Worm (Caenorhabditis elegans): ENCODE measurements around the gene W05E10.2.
A peak's percentile ranks its signal among the peaks of the same experiment; 100 is the strongest.

The W05E10.2 gene

DNA sequence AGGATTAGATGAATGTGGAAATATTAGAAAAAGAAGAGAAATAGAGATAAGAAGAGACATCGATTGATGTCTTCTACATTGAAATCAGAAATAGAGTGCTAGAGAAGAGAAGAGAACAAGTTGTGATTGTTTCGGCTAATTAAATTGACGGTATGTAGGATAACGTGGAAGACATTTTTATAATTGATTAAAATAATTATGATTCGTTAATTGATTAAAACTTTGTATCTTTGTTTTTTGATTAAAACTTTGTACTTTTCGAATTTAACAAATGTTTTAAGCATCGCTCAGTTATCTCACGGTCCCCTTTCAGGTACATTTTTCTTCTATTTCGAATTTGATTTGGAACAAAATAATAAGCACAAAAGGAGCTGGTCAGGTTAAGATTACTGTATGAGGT is 14.5 kb upstream of the W05E10.2 start, which contains the start of gene lgc-44:
Gene lgc-44 (minus strand): TSS at position 101 of the 400 bp plus-strand sequence.
- TF ChIP-seq nhr-12 (tag; optimal IDR thresholded peaks at IDR 0.05) (no peak), drap-1 (GFP tag; optimal IDR thresholded peaks at IDR 0.05) (no peak), M03D4.4 (tag; optimal IDR thresholded peaks at IDR 0.05) (no peak), mls-2 (tag; optimal IDR thresholded peaks at IDR 0.05) (no peak), tbx-8 (GFP tag; optimal IDR thresholded peaks at IDR 0.05) (no peak), ztf-11 (tag; optimal IDR thresholded peaks at IDR 0.05) (no peak), mep-1 (tag; optimal IDR thresholded peaks at IDR 0.05) (no peak), ces-1 (GFP tag; optimal IDR thresholded peaks at IDR 0.05) (no peak), nhr-76 (tag; optimal IDR thresholded peaks at IDR 0.05) (no peak), bed-3 (GFP tag; optimal IDR thresholded peaks at IDR 0.05) (no peak), lsy-2 (tag; optimal IDR thresholded peaks at IDR 0.05) (no peak), ceh-83 (GFP tag; optimal IDR thresholded peaks at IDR 0.05) (no peak)

DNA sequence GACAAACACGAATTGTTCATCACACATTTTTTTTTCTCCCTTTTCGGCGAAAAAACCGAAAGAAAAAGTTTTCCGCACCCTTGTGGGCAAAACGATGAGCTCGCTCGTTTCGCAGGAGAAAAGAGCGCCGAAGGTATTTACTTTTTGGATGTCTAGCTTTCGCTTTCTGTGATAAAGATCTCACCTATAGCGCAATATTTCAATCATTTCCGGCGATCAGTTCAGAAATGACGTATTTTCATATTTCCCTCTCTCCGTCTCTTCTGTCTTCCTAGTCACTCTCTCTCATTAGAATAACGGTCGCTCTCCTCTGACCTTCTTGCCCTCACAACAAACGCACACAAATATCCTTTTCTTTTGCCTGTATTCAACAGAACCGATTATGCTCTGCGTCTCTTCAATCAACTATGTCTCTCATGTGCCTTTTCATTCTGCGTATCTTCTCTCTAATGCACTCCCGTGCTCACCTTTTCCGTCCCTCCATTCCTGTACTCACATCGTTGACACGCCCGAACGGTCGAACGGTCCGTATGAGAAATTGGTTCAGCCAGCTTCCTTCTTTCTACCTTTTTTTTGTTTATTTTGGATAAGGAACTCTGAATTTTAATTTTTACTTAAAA is 13.1 kb upstream of the W05E10.2 start:
- TF ChIP-seq blmp-1 (tag; optimal IDR thresholded peaks at IDR 0.05) (peak; percentile 88), lin-32 (GFP tag; optimal IDR thresholded peaks at IDR 0.05) (no peak), mls-2 (tag; optimal IDR thresholded peaks at IDR 0.05) (no peak), ceh-83 (GFP tag; optimal IDR thresholded peaks at IDR 0.05) (no peak), ceh-43 (GFP tag; optimal IDR thresholded peaks at IDR 0.05) (peak; percentile 6), tbx-8 (GFP tag; optimal IDR thresholded peaks at IDR 0.05) (no peak), unc-120 (tag; optimal IDR thresholded peaks at IDR 0.05; ENCODE audit: poor library complexity, severe bottlenecking) (no peak), ztf-11 (tag; optimal IDR thresholded peaks at IDR 0.05) (no peak), snpc-4 (tag; optimal IDR thresholded peaks at IDR 0.05) (no peak), pha-4 (tag; optimal IDR thresholded peaks at IDR 0.05) (peak; percentile 20), zip-8 (tag; optimal IDR thresholded peaks at IDR 0.05) (no peak), unc-62 (GFP tag; optimal IDR thresholded peaks at IDR 0.05) (peak; percentile 69), nhr-28 (tag; optimal IDR thresholded peaks at IDR 0.05) (no peak), mab-5 (tag; optimal IDR thresholded peaks at IDR 0.05) (no peak), nhr-2 (tag; optimal IDR thresholded peaks at IDR 0.05) (peak; percentile 98), flh-1 (GFP tag; optimal IDR thresholded peaks at IDR 0.05) (no peak), mep-1 (tag; optimal IDR thresholded peaks at IDR 0.05) (no peak), unc-39 (tag; optimal IDR thresholded peaks at IDR 0.05) (no peak), bed-3 (GFP tag; optimal IDR thresholded peaks at IDR 0.05) (no peak), elt-3 (tag; optimal IDR thresholded peaks at IDR 0.05) (no peak), lsy-2 (tag; optimal IDR thresholded peaks at IDR 0.05) (no peak), cnd-1 (tag; optimal IDR thresholded peaks at IDR 0.05) (peak; percentile 12), sem-2 (GFP tag; optimal IDR thresholded peaks at IDR 0.05) (no peak), lin-13 (tag; optimal IDR thresholded peaks at IDR 0.05) (no peak), ham-2 (GFP tag; optimal IDR thresholded peaks at IDR 0.05) (peak; percentile 79), nhr-76 (tag; optimal IDR thresholded peaks at IDR 0.05) (no peak), drap-1 (GFP tag; optimal IDR thresholded peaks at IDR 0.05) (no peak), ces-1 (GFP tag; optimal IDR thresholded peaks at IDR 0.05) (peak; percentile 13), hlh-1 (tag; optimal IDR thresholded peaks at IDR 0.05) (no peak), elt-1 (tag; optimal IDR thresholded peaks at IDR 0.05; ENCODE audit: borderline replicate concordance, insufficient read depth) (peak; percentile 89), M03D4.4 (tag; optimal IDR thresholded peaks at IDR 0.05) (no peak), sptf-1 (tag; optimal IDR thresholded peaks at IDR 0.05) (no peak), nhr-12 (tag; optimal IDR thresholded peaks at IDR 0.05) (no peak), ceh-39 (tag; optimal IDR thresholded peaks at IDR 0.05) (no peak), nhr-237 (tag; optimal IDR thresholded peaks at IDR 0.05) (no peak)

DNA sequence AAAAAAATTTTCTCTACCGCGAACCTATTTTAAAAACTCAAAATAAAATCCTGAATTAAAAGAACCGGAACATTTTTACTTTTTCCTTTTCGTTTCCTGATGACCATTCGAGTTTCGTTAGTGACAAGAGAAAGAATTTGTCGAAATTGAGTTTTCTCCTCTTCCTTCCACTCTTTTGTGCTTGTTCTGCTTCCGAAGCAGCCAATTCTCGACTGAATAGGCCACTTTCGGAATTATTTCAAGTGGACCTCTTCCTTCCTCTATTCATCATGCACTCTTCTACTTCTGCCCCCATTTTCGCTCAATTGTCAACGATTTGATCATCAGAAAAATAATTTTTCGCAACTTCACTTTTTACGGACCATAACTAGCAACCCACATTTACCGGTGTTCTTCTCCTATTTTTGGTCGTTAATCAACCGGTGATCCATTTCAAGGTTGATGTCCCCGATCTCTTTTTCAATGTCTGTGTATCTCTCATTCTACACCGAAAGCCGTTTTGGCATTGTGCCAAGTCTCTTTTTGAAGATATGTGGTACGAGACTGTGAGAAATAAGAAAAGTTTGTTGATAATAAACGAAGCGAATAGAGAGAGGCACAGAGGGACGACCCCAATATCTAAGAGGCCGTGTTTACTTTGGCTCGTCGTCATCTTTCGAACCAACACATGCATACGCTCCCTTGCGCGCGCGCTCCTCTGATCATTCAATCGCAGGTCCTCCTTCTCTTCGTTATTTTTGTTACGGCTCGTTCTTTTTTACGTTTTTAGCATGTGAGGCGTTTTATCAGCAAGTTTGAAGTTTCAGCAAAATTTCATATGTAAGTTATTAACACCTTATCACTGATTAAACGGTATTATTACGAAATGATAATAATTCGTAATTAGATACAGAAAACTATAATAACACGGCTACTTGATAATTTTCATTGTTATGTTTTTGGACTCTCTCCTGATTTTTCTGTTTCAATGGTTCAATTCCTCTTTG is 12.1 kb upstream of the W05E10.2 start:
- TF ChIP-seq tbx-8 (GFP tag; optimal IDR thresholded peaks at IDR 0.05) (no peak), pha-4 (tag; optimal IDR thresholded peaks at IDR 0.05) (peak; percentile 43), ces-1 (GFP tag; optimal IDR thresholded peaks at IDR 0.05) (peak; percentile 90)

Data from whole organism, mixed stage, embryonic.